Fruit fly (Drosophila melanogaster): ENCODE results near the gene CDase.

Gene CDase

DNA sequence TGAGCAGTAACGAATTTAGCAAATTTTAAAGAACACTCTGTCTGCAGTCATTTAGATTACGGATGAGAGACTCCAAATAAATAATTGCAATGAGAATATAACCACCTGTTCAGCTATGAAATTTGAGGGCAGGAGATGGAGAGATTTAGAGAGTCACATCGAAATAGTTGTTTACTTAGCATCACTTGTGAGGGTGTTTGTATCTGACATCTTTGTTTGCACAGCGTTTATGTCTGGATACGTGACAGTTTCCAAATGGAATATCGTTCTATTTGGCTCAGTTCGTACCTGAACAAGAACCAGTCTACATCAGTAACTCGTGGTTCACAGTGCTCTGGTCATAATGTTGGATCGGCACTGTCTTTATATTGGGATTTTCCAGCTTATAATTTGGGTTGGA, 30.5 kb downstream of the CDase start, which contains the start of gene PH4alphaSG2:
Gene PH4alphaSG2 (plus strand): TSS at position 278 of the 400 bp plus-strand sequence.
- TF ChIP-seq CG12768 (GFP tag; optimal IDR thresholded peaks at IDR 0.05) (no peak), Clk (GFP tag; optimal IDR thresholded peaks at IDR 0.05) (no peak), toe (GFP tag; optimal IDR thresholded peaks at IDR 0.05) (no peak), Mnt (GFP tag; optimal IDR thresholded peaks at IDR 0.05) (no peak), cnc (optimal IDR thresholded peaks at IDR 0.05) (no peak), CG14711 (tag; optimal IDR thresholded peaks at IDR 0.05) (no peak), CG1620 (GFP tag; optimal IDR thresholded peaks at IDR 0.05) (no peak), CG33017 (tag; optimal IDR thresholded peaks at IDR 0.05) (no peak), CG7101 (tag; optimal IDR thresholded peaks at IDR 0.05) (no peak), cic (GFP tag; optimal IDR thresholded peaks at IDR 0.05) (no peak), CG5204 (GFP tag; optimal IDR thresholded peaks at IDR 0.05) (no peak), Hr96 (GFP tag; optimal IDR thresholded peaks at IDR 0.05) (no peak), Crg-1 (GFP tag; optimal IDR thresholded peaks at IDR 0.05) (no peak), ovo (GFP tag; optimal IDR thresholded peaks at IDR 0.05) (no peak), pad (GFP tag; optimal IDR thresholded peaks at IDR 0.05) (no peak), kay (GFP tag; ENCODE audit: borderline replicate concordance) (no peak), CG7045 (GFP tag; optimal IDR thresholded peaks at IDR 0.05) (no peak), tj (GFP tag; optimal IDR thresholded peaks at IDR 0.05) (no peak), bab1 (GFP tag; optimal IDR thresholded peaks at IDR 0.05) (no peak)

DNA sequence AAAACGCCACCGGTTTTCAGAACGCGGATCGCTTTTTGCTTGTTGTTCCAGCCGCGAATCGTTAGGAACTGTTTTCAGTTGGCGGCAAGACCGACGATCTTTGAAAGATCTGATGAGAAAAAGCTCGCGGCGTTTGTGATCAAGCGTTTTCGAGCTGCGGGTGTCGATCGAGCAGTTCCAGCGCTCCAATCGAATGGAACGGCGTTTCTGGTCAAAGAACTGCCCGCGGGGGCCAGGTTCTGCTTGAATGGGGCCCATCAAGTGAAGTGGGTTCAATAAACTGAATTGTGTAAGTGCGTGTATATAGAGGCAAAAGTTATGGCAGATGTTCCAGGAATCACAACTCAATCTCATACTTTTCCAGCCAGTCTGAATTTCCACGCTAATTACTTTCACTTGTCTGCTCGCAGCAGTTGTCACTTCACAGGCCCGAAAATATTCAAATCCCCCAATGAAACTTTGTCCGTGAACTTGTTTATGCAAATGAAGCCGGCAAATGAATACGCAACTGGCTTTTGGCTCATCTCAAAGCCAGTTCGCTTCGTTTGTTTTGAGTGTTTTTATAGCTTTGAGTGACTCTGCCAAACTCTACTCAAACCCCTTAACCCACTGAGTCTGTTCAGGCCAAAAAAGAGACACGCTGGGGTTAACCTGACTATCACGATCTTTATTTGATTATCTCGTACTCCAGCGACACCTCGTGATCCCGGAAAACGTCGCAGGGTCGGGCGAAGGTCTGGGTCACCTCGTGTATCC, 37.0 kb downstream of the CDase start, which contains the start of gene PH4alphaMP:
Gene PH4alphaMP (minus strand): TSS at position 51 of the 756 bp plus-strand sequence.
- TF ChIP-seq Hr96 (GFP tag; optimal IDR thresholded peaks at IDR 0.05) (no peak), CG7045 (GFP tag; optimal IDR thresholded peaks at IDR 0.05) (no peak), CG14711 (tag; optimal IDR thresholded peaks at IDR 0.05) (no peak), CG33017 (tag; optimal IDR thresholded peaks at IDR 0.05) (no peak), CG5204 (GFP tag; optimal IDR thresholded peaks at IDR 0.05) (no peak), CG11617 (GFP tag; optimal IDR thresholded peaks at IDR 0.05) (no peak), bab1 (GFP tag; optimal IDR thresholded peaks at IDR 0.05) (no peak), Mnt (GFP tag; optimal IDR thresholded peaks at IDR 0.05) (no peak), CG1620 (GFP tag; optimal IDR thresholded peaks at IDR 0.05) (no peak), CG7101 (tag; optimal IDR thresholded peaks at IDR 0.05) (no peak), Clk (GFP tag; optimal IDR thresholded peaks at IDR 0.05) (no peak), kay (GFP tag; ENCODE audit: borderline replicate concordance) (no peak)

DNA sequence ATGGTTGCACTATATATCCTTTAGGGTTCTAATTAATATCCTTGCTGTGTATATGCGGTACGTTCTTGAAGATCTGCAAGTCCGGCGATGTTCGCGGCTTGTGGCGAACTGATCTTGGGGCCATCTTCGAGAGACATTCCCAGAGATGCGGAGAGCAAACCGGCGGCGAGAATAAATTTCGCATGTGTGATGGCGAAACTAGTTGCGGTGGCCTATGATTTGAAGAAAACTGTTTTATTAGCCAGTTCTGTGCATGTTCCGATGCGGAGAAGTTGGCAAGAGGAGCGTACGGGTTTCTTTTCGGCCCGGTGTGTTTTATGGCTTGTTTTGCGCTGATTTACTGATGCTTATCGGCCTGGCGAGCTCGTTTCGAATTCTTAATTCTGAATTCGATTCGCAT, 40.9 kb downstream of the CDase start, which contains the start of gene PH4alphaNE1:
Gene PH4alphaNE1 (minus strand): TSS at position 101 of the 400 bp plus-strand sequence.
- TF ChIP-seq CG7045 (GFP tag; optimal IDR thresholded peaks at IDR 0.05) (no peak), CG11617 (GFP tag; optimal IDR thresholded peaks at IDR 0.05) (no peak), CG7101 (tag; optimal IDR thresholded peaks at IDR 0.05) (no peak), pad (GFP tag; optimal IDR thresholded peaks at IDR 0.05) (no peak), toe (GFP tag; optimal IDR thresholded peaks at IDR 0.05) (no peak), cnc (optimal IDR thresholded peaks at IDR 0.05) (no peak), bab1 (GFP tag; optimal IDR thresholded peaks at IDR 0.05) (no peak), Clk (GFP tag; optimal IDR thresholded peaks at IDR 0.05) (no peak), Crg-1 (GFP tag; optimal IDR thresholded peaks at IDR 0.05) (no peak), Mnt (GFP tag; optimal IDR thresholded peaks at IDR 0.05) (no peak), tj (GFP tag; optimal IDR thresholded peaks at IDR 0.05) (no peak), CG5204 (GFP tag; optimal IDR thresholded peaks at IDR 0.05) (no peak), CG12768 (GFP tag; optimal IDR thresholded peaks at IDR 0.05) (no peak), Hr96 (GFP tag; optimal IDR thresholded peaks at IDR 0.05) (no peak), cic (GFP tag; optimal IDR thresholded peaks at IDR 0.05) (no peak), ovo (GFP tag; optimal IDR thresholded peaks at IDR 0.05) (no peak)

DNA sequence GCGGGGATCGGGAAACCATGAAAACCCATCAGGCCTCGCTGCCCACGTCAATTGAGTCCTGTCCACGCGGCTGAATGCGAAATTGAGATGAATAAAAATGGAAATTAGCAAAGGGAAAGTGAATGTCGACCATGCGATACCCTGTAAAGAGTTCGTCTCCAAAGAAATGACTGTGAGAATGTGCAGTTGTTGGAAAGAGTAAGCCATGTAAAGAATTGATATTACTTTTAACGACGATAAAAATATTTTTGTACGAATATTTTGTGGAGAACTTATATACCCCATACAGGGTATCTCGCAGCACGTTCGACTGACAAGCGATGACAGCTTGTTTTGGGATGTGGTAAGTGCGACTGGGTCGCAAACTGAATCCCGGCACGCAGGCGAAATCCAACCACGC, 41.9 kb downstream of the CDase start:
- TF ChIP-seq bab1 (GFP tag; optimal IDR thresholded peaks at IDR 0.05) (no peak), toe (GFP tag; optimal IDR thresholded peaks at IDR 0.05) (no peak), CG33017 (tag; optimal IDR thresholded peaks at IDR 0.05) (no peak), kay (GFP tag; ENCODE audit: borderline replicate concordance) (no peak), CG7045 (GFP tag; optimal IDR thresholded peaks at IDR 0.05) (no peak)

DNA sequence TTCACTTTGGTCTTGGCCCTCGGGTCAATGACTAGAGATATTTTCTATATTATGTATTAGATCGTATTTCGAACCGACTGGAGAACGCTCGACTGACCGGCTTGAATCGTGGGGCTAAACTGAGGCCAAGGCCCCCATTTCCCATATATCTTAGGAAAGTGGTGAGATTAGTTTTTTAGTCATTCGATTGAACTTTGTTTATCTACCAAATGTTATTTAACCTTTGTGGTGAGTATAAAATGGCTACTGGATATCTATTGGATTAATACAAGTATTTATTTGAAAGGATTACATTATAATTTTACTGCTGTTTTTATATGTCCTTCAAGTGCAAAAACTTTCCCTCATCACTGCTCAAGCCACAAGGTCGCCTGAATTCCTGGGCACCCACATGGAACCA, 44.1 kb downstream of the CDase start, which contains the start of gene CG31371:
Gene CG31371 (minus strand): TSS at position 101 of the 400 bp plus-strand sequence.
- TF ChIP-seq cic (GFP tag; optimal IDR thresholded peaks at IDR 0.05) (no peak), Crg-1 (GFP tag; optimal IDR thresholded peaks at IDR 0.05) (no peak), Clk (GFP tag; optimal IDR thresholded peaks at IDR 0.05) (no peak), CG5204 (GFP tag; optimal IDR thresholded peaks at IDR 0.05) (no peak), CG12768 (GFP tag; optimal IDR thresholded peaks at IDR 0.05) (no peak), CG7045 (GFP tag; optimal IDR thresholded peaks at IDR 0.05) (no peak), kay (GFP tag; ENCODE audit: borderline replicate concordance) (no peak), CG7101 (tag; optimal IDR thresholded peaks at IDR 0.05) (no peak), pad (GFP tag; optimal IDR thresholded peaks at IDR 0.05) (no peak), toe (GFP tag; optimal IDR thresholded peaks at IDR 0.05) (no peak), bab1 (GFP tag; optimal IDR thresholded peaks at IDR 0.05) (no peak), CG1620 (GFP tag; optimal IDR thresholded peaks at IDR 0.05) (no peak), cnc (optimal IDR thresholded peaks at IDR 0.05) (no peak), CG14711 (tag; optimal IDR thresholded peaks at IDR 0.05) (no peak), CG33017 (tag; optimal IDR thresholded peaks at IDR 0.05) (no peak), ovo (GFP tag; optimal IDR thresholded peaks at IDR 0.05) (no peak), tj (GFP tag; optimal IDR thresholded peaks at IDR 0.05) (no peak), Hr96 (GFP tag; optimal IDR thresholded peaks at IDR 0.05) (no peak), CG11617 (GFP tag; optimal IDR thresholded peaks at IDR 0.05) (no peak)

DNA sequence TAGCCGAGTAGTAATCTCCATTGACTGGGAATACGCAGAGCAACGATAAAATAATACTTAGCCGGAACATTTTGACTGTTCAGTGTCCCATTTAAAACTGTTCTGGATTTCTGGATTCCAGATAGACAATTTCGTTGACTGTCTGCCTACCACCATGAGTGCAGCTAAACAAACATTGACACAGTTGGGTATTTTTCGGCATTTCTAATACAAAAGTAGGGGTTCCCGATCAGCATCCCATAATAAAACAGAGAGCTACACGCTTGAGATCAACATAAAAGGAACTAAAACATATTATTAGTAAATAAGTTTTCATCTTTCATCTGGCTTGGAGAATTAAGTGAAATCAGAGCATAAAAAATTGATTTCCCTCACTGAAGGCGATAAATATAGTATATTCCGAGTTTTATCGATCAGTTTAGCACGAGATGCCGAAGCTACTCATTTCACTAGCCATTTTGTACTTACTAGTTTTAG, 46.3 kb downstream of the CDase start, which contains the start of the genes PH4alphaSG1 and CG15539:
Gene PH4alphaSG1 (minus strand): TSS at position 101 of the 477 bp plus-strand sequence.
Gene CG15539 (plus strand): TSS at position 427 of the 477 bp plus-strand sequence.
- no peak for TF ChIP-seq CG14711 (tag; optimal IDR thresholded peaks at IDR 0.05)
- no peak for TF ChIP-seq tj (GFP tag; optimal IDR thresholded peaks at IDR 0.05)
- no peak for TF ChIP-seq cic (GFP tag; optimal IDR thresholded peaks at IDR 0.05)
- TF ChIP-seq Clk (GFP tag; optimal IDR thresholded peaks at IDR 0.05): no peak
- no peak for TF ChIP-seq cnc (optimal IDR thresholded peaks at IDR 0.05)
- TF ChIP-seq ovo (GFP tag; optimal IDR thresholded peaks at IDR 0.05): no peak
- no peak for TF ChIP-seq Crg-1 (GFP tag; optimal IDR thresholded peaks at IDR 0.05)
- no peak for TF ChIP-seq kay (GFP tag; ENCODE audit: borderline replicate concordance)
